Worm (Caenorhabditis elegans) whole organism, L4 larva: ENCODE results near the gene C17C3.5.

ENCODE experiments used
- ZK337.2 ChIP-seq: fragments of 200-800 bp; sonication (Bioruptor generic); IDR thresholded peaks from 2 replicates; pipeline ENCODE4 v1.3.6; 2022; ENCODE audit warnings: missing genetic modification reagents, missing genetic modification characterization, missing compliant biosample characterization
- aha-1 ChIP-seq: fragments of 150-350 bp; peaks from one replicate; lab custom pipeline; 2014; ENCODE audit warnings: missing biosample characterization, missing genetic modification characterization
- egl-27 ChIP-seq: sonication (generic microtip); optimal IDR thresholded peaks from 3 replicates; lab custom pipeline; 2017; ENCODE audit warnings: missing biosample characterization, missing genetic modification reagents, missing genetic modification characterization
- egl-43 ChIP-seq: fragments of 200-800 bp; sonication (Bioruptor generic); IDR thresholded peaks from 2 replicates; pipeline ENCODE4 v1.3.6; 2022; ENCODE audit warnings: missing genetic modification reagents, missing genetic modification characterization, missing compliant biosample characterization
- lin-15B ChIP-seq: fragments of 150-350 bp; sonication (generic microtip); optimal IDR thresholded peaks from 3 replicates; lab custom pipeline; 2014; ENCODE audit warnings: missing biosample characterization, missing genetic modification characterization
- lsy-2 ChIP-seq, 2 experiments: fragments of 150-350 bp in 1 of 2; sonication (generic microtip) in 1 of 2; optimal IDR thresholded peaks; 2 replicates each; lab custom pipeline; 2014 to 2017; ENCODE audit warnings: missing biosample characterization in 2 of 2, missing genetic modification characterization in 2 of 2
- mep-1 ChIP-seq: fragments of 150-350 bp; sonication (generic microtip); optimal IDR thresholded peaks from 3 replicates; lab custom pipeline; 2014; ENCODE audit warnings: missing biosample characterization, missing genetic modification characterization
- mxl-2 ChIP-seq: fragments of 200-800 bp; sonication (Bioruptor generic); conservative IDR thresholded peaks from 2 replicates; pipeline ENCODE4 v1.3.6; 2022; ENCODE audit warnings: missing genetic modification reagents, missing genetic modification characterization, missing compliant biosample characterization
- nhr-11 ChIP-seq: fragments of 150-350 bp; optimal IDR thresholded peaks from 2 replicates; lab custom pipeline; 2014; ENCODE audit warnings: missing biosample characterization, missing genetic modification characterization
- nhr-76 ChIP-seq: fragments of 150-350 bp; optimal IDR thresholded peaks from 2 replicates; lab custom pipeline; 2014; ENCODE audit warnings: missing biosample characterization, missing genetic modification characterization
- pha-4 ChIP-seq, 2 experiments: fragments of 150-350 bp in 1 of 2; fragments of 200-800 bp in 1 of 2; sonication (Bioruptor generic) in 1 of 2; IDR thresholded peaks in 1 of 2; optimal IDR thresholded peaks in 1 of 2; 2 replicates each; pipeline versions ENCODE4 v1.3.6 to Lab custom; 2014 to 2022; ENCODE audit warnings: missing genetic modification characterization in 2 of 2, missing genetic modification reagents in 2 of 2, missing biosample characterization in 1 of 2, missing compliant biosample characterization in 1 of 2

- peak; percentile 26 for TF ChIP-seq nhr-11
- TF ChIP-seq lsy-2 (tag; optimal IDR thresholded peaks at IDR 0.05; lab: Kevin White, UChicago): peak in 1 of 2 experiments; percentile 65
- TF ChIP-seq nhr-76: no peak
- TF ChIP-seq pha-4 (GFP tag; IDR thresholded peaks at IDR 0.05; lab: Robert Waterston, UW): peak; percentile 50
- TF ChIP-seq pha-4 (tag; optimal IDR thresholded peaks at IDR 0.05; lab: Kevin White, UChicago): peak; percentile 6
- no peak for TF ChIP-seq egl-43
- TF ChIP-seq ZK337.2 (GFP tag; lab: Robert Waterston, UW): no peak
- TF ChIP-seq lin-15B (tag; lab: Kevin White, UChicago): no peak
- peak; percentile 67 for TF ChIP-seq mep-1 (tag; lab: Kevin White, UChicago)
- TF ChIP-seq mxl-2 (GFP tag; lab: Robert Waterston, UW): no peak
- TF ChIP-seq aha-1 (tag; lab: Kevin White, UChicago): peak; percentile 88
- TF ChIP-seq egl-27 (tag; lab: Kevin White, UChicago): no peak
These were observed 47.9 kb downstream of the C17C3.5 start, which contains the start of gene C17G10.10 for ce11 chrII:5599326-5600044.
